Fruit fly (Drosophila melanogaster) whole organism, embryonic: Measurements from ENCODE around the gene Pif1B.

Experiments
- Atf6 ChIP-seq: fragments of 200-800 bp; sonication (Bioruptor generic); IDR thresholded peaks from 2 replicates; pipeline ENCODE4 v1.3.6; 2022; ENCODE audit warnings: missing biosample characterization, missing genetic modification characterization
- CG10654 ChIP-seq: fragments of 200-800 bp; sonication (Bioruptor generic); optimal IDR thresholded peaks from 2 replicates; lab custom pipeline; 2016; ENCODE audit warnings: missing biosample characterization, missing genetic modification characterization
- CG10959 ChIP-seq: fragments of 200-800 bp; sonication (Bioruptor generic); IDR thresholded peaks from 2 replicates; pipeline ENCODE4 v1.3.6; 2022; ENCODE audit warnings: missing biosample characterization, missing genetic modification characterization
- CG1233 ChIP-seq: fragments of 200-800 bp; sonication (Bioruptor generic); optimal IDR thresholded peaks from 4 replicates; lab custom pipeline; 2018; ENCODE audit warnings: missing biosample characterization, mild to moderate bottlenecking, missing genetic modification characterization
- CG14710 ChIP-seq: fragments of 200-800 bp; sonication (Bioruptor generic); optimal IDR thresholded peaks from 3 replicates; lab custom pipeline; 2019; ENCODE audit warnings: missing biosample characterization, mild to moderate bottlenecking, missing genetic modification characterization, moderate library complexity
- CG14965 ChIP-seq: fragments of 200-800 bp; sonication (Bioruptor generic); optimal IDR thresholded peaks from 2 replicates; lab custom pipeline; 2016; ENCODE audit warnings: missing biosample characterization, missing genetic modification characterization, borderline replicate concordance
- CG15269 ChIP-seq: fragments of 200-800 bp; sonication (Bioruptor generic); optimal IDR thresholded peaks from 2 replicates; lab custom pipeline; 2018; ENCODE audit warnings: missing biosample characterization, mild to moderate bottlenecking, missing genetic modification characterization, moderate library complexity
- CG16813 ChIP-seq: fragments of 200-800 bp; sonication (Bioruptor generic); IDR thresholded peaks from 3 replicates; pipeline ENCODE4 v1.3.6; 2022; ENCODE audit warnings: missing biosample characterization, missing genetic modification characterization; ENCODE audit not compliant: partially characterized antibody
- CG17359 ChIP-seq: fragments of 200-800 bp; sonication (Bioruptor generic); optimal IDR thresholded peaks from 3 replicates; lab custom pipeline; 2018; ENCODE audit warnings: missing biosample characterization, mild to moderate bottlenecking, missing genetic modification characterization, moderate library complexity
- CG17802 ChIP-seq: fragments of 200-800 bp; sonication (Bioruptor generic); optimal IDR thresholded peaks from 2 replicates; lab custom pipeline; 2018; ENCODE audit warnings: missing biosample characterization, mild to moderate bottlenecking, missing genetic modification characterization, moderate library complexity
- CG18599 ChIP-seq: fragments of 200-800 bp; sonication (Bioruptor generic); optimal IDR thresholded peaks from 3 replicates; lab custom pipeline; 2017; ENCODE audit warnings: missing biosample characterization, missing genetic modification characterization, mild to moderate bottlenecking, moderate library complexity, missing genetic modification reagents
- CG2116 ChIP-seq: fragments of 200-800 bp; sonication (Bioruptor generic); optimal IDR thresholded peaks from 3 replicates; lab custom pipeline; 2018; ENCODE audit warnings: missing biosample characterization, mild to moderate bottlenecking, missing genetic modification characterization
- CG3407 ChIP-seq: fragments of 200-800 bp; sonication (Bioruptor generic); optimal IDR thresholded peaks from 2 replicates; lab custom pipeline; 2018; ENCODE audit warnings: missing biosample characterization, mild to moderate bottlenecking, missing genetic modification characterization
- CG43689 ChIP-seq: fragments of 200-800 bp; sonication (Bioruptor generic); IDR thresholded peaks from 2 replicates; pipeline ENCODE4 v1.3.6; 2022; ENCODE audit warnings: missing biosample characterization, missing genetic modification characterization
- CG4404 ChIP-seq: fragments of 200-800 bp; sonication (Bioruptor generic); IDR thresholded peaks from 2 replicates; pipeline ENCODE4 v1.3.6; 2022; ENCODE audit warnings: missing biosample characterization, missing genetic modification characterization
- CG4707 ChIP-seq: fragments of 200-800 bp; sonication (Bioruptor generic); optimal IDR thresholded peaks from 2 replicates; lab custom pipeline; 2018; ENCODE audit warnings: missing biosample characterization, mild to moderate bottlenecking, missing genetic modification characterization, moderate library complexity
- CG7839 ChIP-seq: fragments of 200-800 bp; sonication (Bioruptor generic); optimal IDR thresholded peaks from 3 replicates; lab custom pipeline; 2018; ENCODE audit warnings: missing biosample characterization, mild to moderate bottlenecking, missing genetic modification characterization, moderate library complexity
- CG8359 ChIP-seq: fragments of 200-800 bp; sonication (Bioruptor generic); optimal IDR thresholded peaks from 2 replicates; lab custom pipeline; 2017; ENCODE audit warnings: missing biosample characterization, mild to moderate bottlenecking, missing genetic modification characterization, borderline replicate concordance
- CG8765 ChIP-seq: fragments of 200-800 bp; sonication (Bioruptor generic); IDR thresholded peaks from 2 replicates; pipeline ENCODE4 v1.3.6; 2022; ENCODE audit warnings: missing biosample characterization, missing genetic modification characterization
- Dad ChIP-seq: fragments of 200-800 bp; sonication (Bioruptor generic); optimal IDR thresholded peaks from 3 replicates; lab custom pipeline; 2016; ENCODE audit warnings: missing biosample characterization, missing genetic modification characterization
- Dip3 ChIP-seq: fragments of 200-800 bp; sonication (Bioruptor generic); optimal IDR thresholded peaks from 3 replicates; lab custom pipeline; 2016; ENCODE audit warnings: missing biosample characterization, missing genetic modification characterization
- HLH3B ChIP-seq: fragments of 200-800 bp; sonication (Bioruptor generic); IDR thresholded peaks from 2 replicates; pipeline ENCODE4 v1.3.6; 2022; ENCODE audit warnings: missing biosample characterization, missing genetic modification characterization
- HLH4C ChIP-seq: fragments of 200-800 bp; sonication (Bioruptor generic); IDR thresholded peaks from 3 replicates; pipeline ENCODE4 v1.3.6; 2022; ENCODE audit warnings: missing biosample characterization, missing genetic modification characterization; ENCODE audit not compliant: partially characterized antibody
- Hand ChIP-seq: fragments of 200-800 bp; sonication (Bioruptor generic); optimal IDR thresholded peaks from 2 replicates; lab custom pipeline; 2017; ENCODE audit warnings: mild to moderate bottlenecking, missing biosample characterization, missing genetic modification reagents, missing genetic modification characterization
- Hey ChIP-seq: fragments of 200-800 bp; sonication (Bioruptor generic); optimal IDR thresholded peaks from 3 replicates; lab custom pipeline; 2018; ENCODE audit warnings: missing biosample characterization, mild to moderate bottlenecking, missing genetic modification characterization
- Kr ChIP-seq: fragments of 200-800 bp; sonication (Bioruptor generic); optimal IDR thresholded peaks from 2 replicates; lab custom pipeline; 2017; ENCODE audit warnings: missing biosample characterization, mild to moderate bottlenecking, missing genetic modification characterization
- Med ChIP-seq: fragments of 200-800 bp; sonication (Bioruptor generic); peaks from one replicate; lab custom pipeline; 2016; ENCODE audit warnings: missing biosample characterization, missing genetic modification characterization, mild to moderate bottlenecking, inconsistent platforms, moderate library complexity
- Mrtf ChIP-seq: fragments of 200-800 bp; sonication (Bioruptor generic); IDR thresholded peaks from 3 replicates; pipeline ENCODE4 v1.3.6; 2022; ENCODE audit warnings: missing biosample characterization, missing genetic modification characterization
- Nf-YA ChIP-seq: fragments of 200-800 bp; sonication (Bioruptor generic); IDR thresholded peaks from 2 replicates; pipeline ENCODE4 v1.3.6; 2022; ENCODE audit warnings: missing biosample characterization, missing genetic modification characterization
- Poxn ChIP-seq: fragments of 200-800 bp; sonication (Bioruptor generic); IDR thresholded peaks from 2 replicates; pipeline ENCODE4 v1.3.6; 2022; ENCODE audit warnings: missing biosample characterization, missing genetic modification characterization
- Rfx ChIP-seq: fragments of 200-800 bp; sonication (Bioruptor generic); IDR thresholded peaks from 2 replicates; pipeline ENCODE4 v1.3.6; 2022; ENCODE audit warnings: missing biosample characterization, missing genetic modification characterization
- aop ChIP-seq: fragments of 200-800 bp; sonication (Bioruptor generic); IDR thresholded peaks from 2 replicates; pipeline ENCODE4 v1.3.6; 2022; ENCODE audit warnings: missing biosample characterization, missing genetic modification characterization
- az2 ChIP-seq: fragments of 200-800 bp; sonication (Bioruptor generic); optimal IDR thresholded peaks from 3 replicates; lab custom pipeline; 2016; ENCODE audit warnings: missing biosample characterization, missing genetic modification characterization
- cad ChIP-seq: fragments of >200 bp; optimal IDR thresholded peaks from 2 replicates; lab custom pipeline; 2017; ENCODE audit warnings: missing biosample characterization, missing genetic modification characterization
- cas ChIP-seq: fragments of 200-800 bp; sonication (Bioruptor generic); IDR thresholded peaks from 2 replicates; pipeline ENCODE4 v1.3.6; 2022; ENCODE audit warnings: missing biosample characterization, missing genetic modification characterization
- disco-r ChIP-seq: fragments of 200-800 bp; sonication (Bioruptor generic); optimal IDR thresholded peaks from 2 replicates; lab custom pipeline; 2016; ENCODE audit warnings: missing biosample characterization, missing genetic modification characterization
- en ChIP-seq: fragments of 200-800 bp; sonication (Bioruptor generic); optimal IDR thresholded peaks from 2 replicates; lab custom pipeline; 2016; ENCODE audit warnings: missing biosample characterization, missing genetic modification characterization
- eve ChIP-seq, 2 experiments: fragments of >200 bp; optimal IDR thresholded peaks; 2 replicates each; lab custom pipeline; 2017; ENCODE audit warnings: missing biosample characterization in 2 of 2, missing genetic modification characterization in 2 of 2
- fd102C ChIP-seq: fragments of 200-800 bp; sonication (Bioruptor generic); optimal IDR thresholded peaks from 2 replicates; lab custom pipeline; 2018; ENCODE audit warnings: missing biosample characterization, mild to moderate bottlenecking, missing genetic modification characterization, moderate library complexity
- fd64A ChIP-seq: fragments of 200-800 bp; sonication (Bioruptor generic); optimal IDR thresholded peaks from 3 replicates; lab custom pipeline; 2018; ENCODE audit warnings: missing biosample characterization, mild to moderate bottlenecking, missing genetic modification characterization
- gsb ChIP-seq: fragments of 200-800 bp; sonication (Bioruptor generic); IDR thresholded peaks from 2 replicates; pipeline ENCODE4 v1.3.6; 2022; ENCODE audit warnings: missing biosample characterization, missing genetic modification characterization
- hb ChIP-seq: fragments of 200-800 bp; sonication (Bioruptor generic); IDR thresholded peaks from 3 replicates; pipeline ENCODE4 v1.3.6; 2022; ENCODE audit warnings: missing biosample characterization, missing genetic modification characterization; ENCODE audit not compliant: partially characterized antibody
- mirr ChIP-seq: fragments of 200-800 bp; sonication (Bioruptor generic); optimal IDR thresholded peaks from 3 replicates; lab custom pipeline; 2018; ENCODE audit warnings: missing biosample characterization, mild to moderate bottlenecking, missing genetic modification characterization
- pnt ChIP-seq: fragments of 200-800 bp; sonication (Bioruptor generic); optimal IDR thresholded peaks from 3 replicates; lab custom pipeline; 2016; ENCODE audit warnings: missing biosample characterization, missing genetic modification characterization
- scrt ChIP-seq: fragments of 200-800 bp; sonication (Bioruptor generic); optimal IDR thresholded peaks from 2 replicates; lab custom pipeline; 2018; ENCODE audit warnings: missing biosample characterization, mild to moderate bottlenecking, missing genetic modification characterization, moderate library complexity
- sqz ChIP-seq: fragments of 200-800 bp; sonication (Bioruptor generic); optimal IDR thresholded peaks from 3 replicates; lab custom pipeline; 2018; ENCODE audit warnings: missing biosample characterization, mild to moderate bottlenecking, missing genetic modification characterization
- stwl ChIP-seq: fragments of 200-800 bp; sonication (Bioruptor generic); optimal IDR thresholded peaks from 3 replicates; lab custom pipeline; 2018; ENCODE audit warnings: missing biosample characterization, mild to moderate bottlenecking, missing genetic modification characterization, moderate library complexity
- tio ChIP-seq: fragments of 200-800 bp; sonication (Bioruptor generic); optimal IDR thresholded peaks from 2 replicates; lab custom pipeline; 2017; ENCODE audit warnings: missing biosample characterization, missing genetic modification characterization, inconsistent platforms
- vfl ChIP-seq: fragments of 200-800 bp; sonication (Bioruptor generic); optimal IDR thresholded peaks from 2 replicates; lab custom pipeline; 2016; ENCODE audit warnings: missing biosample characterization, missing genetic modification characterization
- z ChIP-seq: fragments of 200-800 bp; sonication (Bioruptor generic); IDR thresholded peaks from 3 replicates; pipeline ENCODE4 v1.3.6; 2022; ENCODE audit warnings: missing biosample characterization, missing genetic modification characterization

Gene Pif1B

dm6 chr3R:8820428-8820912, 19.5 kb upstream of the Pif1B start, which contains the start of gene aqz (continued):
- TF ChIP-seq az2 (GFP tag; lab: Kevin White, UChicago) (peak; percentile 35), CG16813 (peak; percentile 60; the same call in 2 of the 3 replicates), sqz (GFP tag; lab: Kevin White, UChicago) (peak; percentile 48), CG18599 (GFP tag; lab: Kevin White, UChicago) (peak; percentile 63), eve (GFP tag; optimal IDR thresholded peaks at IDR 0.05; lab: Kevin White, UChicago) (no peak), vfl (GFP tag; lab: Kevin White, UChicago) (peak; percentile 55), fd64A (GFP tag; lab: Kevin White, UChicago) (peak; percentile 51), CG3407 (GFP tag; lab: Kevin White, UChicago) (peak; percentile 1), CG1233 (peak; percentile 68), CG15269 (tag; lab: Kevin White, UChicago) (no peak), en (no peak), Dad (GFP tag; lab: Kevin White, UChicago) (peak; percentile 67), Nf-YA (GFP tag; lab: Robert Waterston, UW) (peak; percentile 24; the same call in 1 of the 2 replicates), CG17802 (tag; lab: Kevin White, UChicago) (peak; percentile 100), CG4707 (GFP tag; lab: Kevin White, UChicago) (peak; percentile 63), gsb (GFP tag; lab: Robert Waterston, UW) (peak; percentile 49; the same call in 1 of the 2 replicates), CG10654 (GFP tag; lab: Kevin White, UChicago) (peak; percentile 18), CG4404 (GFP tag; lab: Robert Waterston, UW) (no peak), HLH3B (GFP tag; lab: Robert Waterston, UW) (peak; percentile 56; the same call in 1 of the 2 replicates), scrt (GFP tag; lab: Kevin White, UChicago) (peak; percentile 74), stwl (tag; lab: Kevin White, UChicago) (peak; percentile 84), Atf6 (GFP tag; lab: Robert Waterston, UW) (no peak), CG2116 (GFP tag; lab: Kevin White, UChicago) (peak; percentile 100), pnt (GFP tag; lab: Kevin White, UChicago) (peak; percentile 15), Dip3 (GFP tag; lab: Kevin White, UChicago) (peak; percentile 57), CG14710 (tag; lab: Kevin White, UChicago) (peak; percentile 96), Kr (no peak), CG14965 (GFP tag; lab: Kevin White, UChicago) (no peak), CG10959 (GFP tag; lab: Robert Waterston, UW) (no peak; the same call in 1 of the 2 replicates), CG8359 (no peak), tio (peak; percentile 7), aop (GFP tag; lab: Robert Waterston, UW) (0 out of 2 replicates have a peak, but pooled peaks have one; percentile 42), Mrtf (GFP tag; lab: Robert Waterston, UW) (no peak; the same call in 1 of the 3 replicates), disco-r (no peak), CG43689 (no peak), fd102C (peak; percentile 47), Hey (tag; lab: Kevin White, UChicago) (no peak), Med (GFP tag; lab: Kevin White, UChicago) (peak; percentile 96), CG8765 (peak; percentile 9; the same call in 1 of the 2 replicates), z (GFP tag; lab: Robert Waterston, UW) (peak; percentile 21; the same call in 1 of the 3 replicates), Hand (GFP tag; lab: Kevin White, UChicago) (peak; percentile 15), hb (GFP tag; lab: Robert Waterston, UW) (no peak), mirr (GFP tag; lab: Kevin White, UChicago) (peak; percentile 74), CG17359 (peak; percentile 57), cas (no peak), CG7839 (tag; lab: Kevin White, UChicago) (peak; percentile 58), HLH4C (GFP tag; lab: Robert Waterston, UW) (peak; percentile 31; the same call in 1 of the 3 replicates), cad (GFP tag; lab: Kevin White, UChicago) (peak; percentile 54), Poxn (GFP tag; lab: Robert Waterston, UW) (no peak), Rfx (GFP tag; lab: Robert Waterston, UW) (peak; percentile 74)
